Worm (Caenorhabditis elegans) whole organism, mixed stage, embryonic: ENCODE results near the gene F26A1.7.

ENCODE experiments used
- M03D4.4 ChIP-seq: sonication (generic microtip); optimal IDR thresholded peaks from 2 replicates; lab custom pipeline; 2017; ENCODE audit warnings: mild to moderate bottlenecking, missing genetic modification characterization, missing compliant biosample characterization
- bed-3 ChIP-seq: fragments of 200-800 bp; sonication (Bioruptor generic); optimal IDR thresholded peaks from 3 replicates; lab custom pipeline; 2018; ENCODE audit warnings: mild to moderate bottlenecking, missing genetic modification characterization, moderate library complexity, missing compliant biosample characterization
- blmp-1 ChIP-seq: fragments of 150-350 bp; optimal IDR thresholded peaks from 2 replicates; lab custom pipeline; 2014; ENCODE audit warnings: missing biosample characterization, missing genetic modification characterization
- ceh-39 ChIP-seq: fragments of 150-350 bp; optimal IDR thresholded peaks from 2 replicates; lab custom pipeline; 2014; ENCODE audit warnings: missing biosample characterization, missing genetic modification characterization
- ceh-43 ChIP-seq: fragments of 200-800 bp; sonication (Bioruptor generic); optimal IDR thresholded peaks from 2 replicates; lab custom pipeline; 2018; ENCODE audit warnings: mild to moderate bottlenecking, missing genetic modification characterization, moderate library complexity, missing compliant biosample characterization
- ceh-83 ChIP-seq: fragments of 200-800 bp; sonication (Bioruptor generic); optimal IDR thresholded peaks from 2 replicates; lab custom pipeline; 2018; ENCODE audit warnings: mild to moderate bottlenecking, missing genetic modification characterization, missing compliant biosample characterization
- ces-1 ChIP-seq: fragments of 150-350 bp; optimal IDR thresholded peaks from 2 replicates; lab custom pipeline; 2014; ENCODE audit warnings: missing biosample characterization, missing genetic modification reagents, missing genetic modification characterization
- cnd-1 ChIP-seq: fragments of 200-800 bp; sonication (Bioruptor generic); optimal IDR thresholded peaks from 2 replicates; lab custom pipeline; 2018; ENCODE audit warnings: mild to moderate bottlenecking, missing genetic modification characterization, missing compliant biosample characterization
- drap-1 ChIP-seq: fragments of 200-800 bp; sonication (Bioruptor generic); optimal IDR thresholded peaks from 3 replicates; lab custom pipeline; 2018; ENCODE audit warnings: mild to moderate bottlenecking, missing genetic modification characterization, missing compliant biosample characterization
- elt-1 ChIP-seq: sonication (generic microtip); optimal IDR thresholded peaks from 2 replicates; lab custom pipeline; 2017; ENCODE audit warnings: missing genetic modification characterization, mild to moderate bottlenecking, missing compliant biosample characterization, antibody characterized with exemption, moderate library complexity, borderline replicate concordance; ENCODE audit not compliant: insufficient read depth
- elt-3 ChIP-seq: fragments of 150-350 bp; optimal IDR thresholded peaks from 2 replicates; lab custom pipeline; 2014; ENCODE audit warnings: missing biosample characterization, missing genetic modification characterization
- flh-1 ChIP-seq: fragments of 200-800 bp; sonication (Bioruptor generic); optimal IDR thresholded peaks from 2 replicates; lab custom pipeline; 2018; ENCODE audit warnings: mild to moderate bottlenecking, missing genetic modification characterization, moderate library complexity, missing compliant biosample characterization
- ham-2 ChIP-seq: fragments of 200-800 bp; sonication (Bioruptor generic); optimal IDR thresholded peaks from 2 replicates; lab custom pipeline; 2018; ENCODE audit warnings: mild to moderate bottlenecking, missing genetic modification characterization, missing compliant biosample characterization
- lin-32 ChIP-seq: fragments of 200-800 bp; sonication (Bioruptor generic); optimal IDR thresholded peaks from 2 replicates; lab custom pipeline; 2018; ENCODE audit warnings: mild to moderate bottlenecking, missing genetic modification characterization, missing compliant biosample characterization
- lsy-2 ChIP-seq: fragments of 150-350 bp; optimal IDR thresholded peaks from 2 replicates; lab custom pipeline; 2014; ENCODE audit warnings: missing biosample characterization, missing genetic modification characterization
- mab-5 ChIP-seq: fragments of 150-350 bp; optimal IDR thresholded peaks from 2 replicates; lab custom pipeline; 2014; ENCODE audit warnings: missing biosample characterization, missing genetic modification characterization
- mep-1 ChIP-seq: fragments of 150-350 bp; optimal IDR thresholded peaks from 2 replicates; lab custom pipeline; 2017; ENCODE audit warnings: missing biosample characterization, missing genetic modification reagents, missing genetic modification characterization, inconsistent platforms
- mls-2 ChIP-seq: sonication (generic microtip); optimal IDR thresholded peaks from 2 replicates; lab custom pipeline; 2016; ENCODE audit warnings: mild to moderate bottlenecking, missing genetic modification characterization, moderate library complexity, missing compliant biosample characterization
- nhr-12 ChIP-seq: fragments of 150-350 bp; optimal IDR thresholded peaks from 2 replicates; lab custom pipeline; 2014; ENCODE audit warnings: missing biosample characterization, missing genetic modification characterization
- nhr-2 ChIP-seq: fragments of 150-350 bp; optimal IDR thresholded peaks from 2 replicates; lab custom pipeline; 2014; ENCODE audit warnings: missing biosample characterization, missing genetic modification characterization
- nhr-237 ChIP-seq: fragments of 150-350 bp; optimal IDR thresholded peaks from 2 replicates; lab custom pipeline; 2014; ENCODE audit warnings: missing biosample characterization, missing genetic modification characterization
- nhr-28 ChIP-seq: fragments of 150-350 bp; optimal IDR thresholded peaks from 2 replicates; lab custom pipeline; 2014; ENCODE audit warnings: missing biosample characterization, missing genetic modification characterization
- nhr-76 ChIP-seq: sonication (generic microtip); optimal IDR thresholded peaks from 2 replicates; lab custom pipeline; 2017; ENCODE audit warnings: missing biosample characterization, missing genetic modification characterization
- pha-4 ChIP-seq: fragments of 150-350 bp; optimal IDR thresholded peaks from 2 replicates; lab custom pipeline; 2018; ENCODE audit warnings: missing biosample characterization, missing genetic modification reagents, missing genetic modification characterization
- sptf-1 ChIP-seq: sonication (generic microtip); optimal IDR thresholded peaks from 2 replicates; lab custom pipeline; 2017; ENCODE audit warnings: mild to moderate bottlenecking, missing genetic modification characterization, moderate library complexity, missing compliant biosample characterization
- tbx-8 ChIP-seq: fragments of 200-800 bp; sonication (Bioruptor generic); optimal IDR thresholded peaks from 2 replicates; lab custom pipeline; 2018; ENCODE audit warnings: mild to moderate bottlenecking, missing genetic modification characterization, moderate library complexity, missing compliant biosample characterization
- unc-120 ChIP-seq: sonication (generic microtip); optimal IDR thresholded peaks from 2 replicates; lab custom pipeline; 2017; ENCODE audit warnings: missing genetic modification characterization, missing compliant biosample characterization; ENCODE audit not compliant: poor library complexity, severe bottlenecking
- unc-39 ChIP-seq: fragments of 150-350 bp; optimal IDR thresholded peaks from 2 replicates; lab custom pipeline; 2014; ENCODE audit warnings: missing biosample characterization, missing genetic modification characterization
- unc-62 ChIP-seq: fragments of 150-350 bp; optimal IDR thresholded peaks from 2 replicates; lab custom pipeline; 2014; ENCODE audit warnings: missing biosample characterization, missing genetic modification reagents, missing genetic modification characterization
- zip-8 ChIP-seq: fragments of 150-350 bp; optimal IDR thresholded peaks from 2 replicates; lab custom pipeline; 2014; ENCODE audit warnings: missing biosample characterization, missing genetic modification characterization
- ztf-11 ChIP-seq: fragments of 150-350 bp; optimal IDR thresholded peaks from 2 replicates; lab custom pipeline; 2014; ENCODE audit warnings: missing biosample characterization, missing genetic modification characterization

F26A1.7 gene

ce11 chrIII:4850139-4850538, 30.4 kb upstream of the F26A1.7 start, which contains the start of gene F26A1.1:
Gene F26A1.1, plus strand, starts transcription at chrIII:4850507.
- TF ChIP-seq lsy-2 (peak; percentile 52), nhr-12 (no peak), nhr-237 (peak; percentile 19), ces-1 (GFP tag; lab: Kevin White, UChicago) (peak; percentile 5), ham-2 (no peak), mep-1 (peak; percentile 23), pha-4 (peak; percentile 41)

DNA sequence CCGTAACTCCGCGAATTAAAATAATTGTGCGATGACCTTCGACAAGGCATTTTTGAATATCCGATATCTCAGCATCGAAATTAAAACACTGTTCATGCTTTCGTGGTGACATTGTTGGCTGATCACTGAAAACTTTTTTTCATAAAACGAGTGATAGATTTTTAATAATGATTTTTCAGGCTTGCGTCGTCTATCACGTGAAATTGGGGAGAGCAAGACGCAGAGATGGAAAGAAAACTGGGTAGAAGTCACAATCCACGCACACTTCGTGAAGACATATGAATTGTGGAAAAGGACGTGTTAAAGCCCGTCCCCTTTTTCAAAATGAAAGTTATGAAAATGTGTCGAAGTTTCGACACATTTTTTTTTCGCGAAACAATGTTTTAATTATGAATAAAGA, 30.0 kb upstream of the F26A1.7 start, which contains the start of gene nonu-1:
Gene nonu-1 (minus strand): TSS at position 169 of the 400 bp plus-strand sequence.
- TF ChIP-seq ceh-83 (GFP tag; lab: Kevin White, UChicago), result no peak
- no peak for TF ChIP-seq ceh-43
- no peak for TF ChIP-seq M03D4.4 (tag; lab: Kevin White, UChicago)
- no peak for TF ChIP-seq elt-3 (tag; lab: Kevin White, UChicago)
- TF ChIP-seq bed-3 (GFP tag; lab: Kevin White, UChicago), result no peak
- TF ChIP-seq nhr-76 (tag; lab: Kevin White, UChicago), result no peak
- TF ChIP-seq flh-1 (GFP tag; lab: Kevin White, UChicago), result no peak
- TF ChIP-seq unc-120 (tag; lab: Kevin White, UChicago), result no peak
- TF ChIP-seq nhr-28 (tag; lab: Kevin White, UChicago), result no peak
- no peak for TF ChIP-seq lin-32
- no peak for TF ChIP-seq pha-4
- no peak for TF ChIP-seq sptf-1 (tag; lab: Kevin White, UChicago)
- TF ChIP-seq tbx-8, result no peak
- no peak for TF ChIP-seq mep-1
- TF ChIP-seq zip-8, result no peak
- no peak for TF ChIP-seq mls-2 (tag; lab: Kevin White, UChicago)
- TF ChIP-seq nhr-12, result no peak
- no peak for TF ChIP-seq cnd-1 (tag; lab: Kevin White, UChicago)

DNA sequence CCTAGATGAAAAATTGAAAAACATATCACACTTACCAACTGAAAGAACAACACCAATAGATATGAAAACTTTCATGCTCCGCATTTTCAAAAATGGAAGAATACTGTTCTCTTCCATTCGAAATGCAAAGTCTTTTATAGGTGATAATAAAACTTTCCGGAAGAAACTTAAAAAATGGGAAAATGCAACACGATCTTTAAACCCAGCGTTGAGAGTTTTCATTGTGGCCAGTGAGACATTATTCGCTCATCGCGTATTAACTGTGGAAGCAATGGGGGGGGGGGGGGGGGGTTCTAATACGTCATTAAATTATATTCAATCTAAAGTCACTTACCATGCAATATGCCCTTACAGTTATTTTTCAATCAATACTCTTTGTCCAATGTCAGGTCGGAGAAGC, 24.6 kb upstream of the F26A1.7 start, which contains the start of the genes clec-157 and fkh-5:
Gene clec-157 (minus strand): TSS at position 101 of the 400 bp plus-strand sequence.
Gene fkh-5 (plus strand): TSS at position 336 of the 400 bp plus-strand sequence.
- TF ChIP-seq nhr-28 (tag; lab: Kevin White, UChicago) (no peak), elt-1 (no peak)

DNA sequence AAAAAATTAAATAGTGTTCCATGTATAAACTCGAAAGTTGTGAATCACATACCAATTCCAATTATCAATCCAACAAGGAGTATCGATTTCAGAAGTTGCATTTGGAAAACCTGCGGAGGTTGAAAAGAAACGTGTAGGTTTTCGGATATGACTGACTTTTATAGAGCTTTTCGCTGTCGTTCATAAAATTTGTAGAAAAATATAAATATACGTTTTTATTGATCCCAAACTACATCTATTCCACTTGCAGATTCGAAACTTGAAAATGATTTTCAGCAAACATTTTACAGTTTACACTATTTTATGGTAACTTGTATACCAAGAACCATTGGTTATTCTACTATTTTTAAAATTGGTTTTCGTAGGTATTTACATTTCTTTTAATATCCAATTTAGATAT, 22.4 kb upstream of the F26A1.7 start, which contains the start of gene clec-156:
Gene clec-156 (minus strand): TSS at position 101 of the 400 bp plus-strand sequence.
- TF ChIP-seq mab-5 (tag; lab: Kevin White, UChicago), result no peak
- no peak for TF ChIP-seq blmp-1
- TF ChIP-seq ceh-39 (tag; lab: Kevin White, UChicago), result no peak
- no peak for TF ChIP-seq ham-2
- no peak for TF ChIP-seq nhr-28 (tag; lab: Kevin White, UChicago)
- TF ChIP-seq unc-62 (GFP tag; lab: Kevin White, UChicago), result no peak
- TF ChIP-seq zip-8, result no peak
- no peak for TF ChIP-seq elt-1
- TF ChIP-seq drap-1, result no peak
- TF ChIP-seq lin-32, result no peak
- no peak for TF ChIP-seq tbx-8
- TF ChIP-seq M03D4.4 (tag; lab: Kevin White, UChicago), result no peak
- no peak for TF ChIP-seq ceh-43
- no peak for TF ChIP-seq flh-1 (GFP tag; lab: Kevin White, UChicago)

DNA sequence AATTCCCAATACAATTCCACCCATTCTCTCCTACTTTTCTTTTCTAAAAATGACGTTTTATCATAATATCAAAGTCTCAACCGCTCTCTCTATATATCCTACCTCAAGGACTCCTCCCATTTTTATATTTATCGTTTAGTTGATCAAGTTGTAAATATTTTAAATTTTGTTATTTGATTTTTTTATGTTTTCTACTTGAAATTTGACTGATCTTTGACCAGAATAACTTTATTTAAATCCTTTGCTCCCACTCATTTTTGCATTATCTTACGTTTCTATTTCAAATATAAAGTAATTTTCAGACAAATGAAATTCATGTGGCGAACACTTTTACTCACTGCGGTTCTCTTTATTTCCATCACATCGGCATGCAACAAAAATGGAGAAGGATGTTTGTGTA, 17.7 kb upstream of the F26A1.7 start, which contains the start of the genes acbp-7 and F26A1.19:
Gene acbp-7 (plus strand): TSS at position 301 of the 400 bp plus-strand sequence.
Gene F26A1.19 (plus strand): TSS at position 303 of the 400 bp plus-strand sequence.
- no peak for TF ChIP-seq blmp-1
- TF ChIP-seq mab-5 (tag; lab: Kevin White, UChicago), result no peak
- TF ChIP-seq nhr-76 (tag; lab: Kevin White, UChicago), result no peak
- no peak for TF ChIP-seq mls-2 (tag; lab: Kevin White, UChicago)
- TF ChIP-seq cnd-1 (tag; lab: Kevin White, UChicago), result no peak
- TF ChIP-seq lsy-2, result no peak
- no peak for TF ChIP-seq zip-8
- no peak for TF ChIP-seq elt-3 (tag; lab: Kevin White, UChicago)
- no peak for TF ChIP-seq bed-3 (GFP tag; lab: Kevin White, UChicago)
- no peak for TF ChIP-seq lin-32
- no peak for TF ChIP-seq flh-1 (GFP tag; lab: Kevin White, UChicago)

DNA sequence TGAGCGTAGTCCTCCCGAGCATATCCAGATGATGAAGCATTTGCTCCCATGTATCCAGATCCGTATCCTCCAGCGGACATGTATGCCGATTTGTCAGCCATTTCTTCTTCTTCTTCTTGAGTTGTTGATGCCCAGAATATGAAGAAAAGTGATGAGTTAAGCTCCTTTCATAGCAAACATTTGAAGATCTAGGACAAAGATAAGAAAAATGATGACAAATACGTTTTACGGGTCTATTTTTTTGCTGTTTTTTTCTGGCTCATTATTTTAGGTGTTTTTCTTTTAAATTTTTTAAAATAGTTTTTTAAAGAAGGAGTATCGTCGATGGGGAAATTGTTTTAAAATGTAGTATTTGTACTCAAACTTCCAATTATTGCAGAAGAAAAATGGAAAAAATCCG, 10.5 kb upstream of the F26A1.7 start, which contains the start of gene nspd-9:
Gene nspd-9 (minus strand): TSS at position 101 of the 400 bp plus-strand sequence.
- TF ChIP-seq elt-3 (tag; lab: Kevin White, UChicago) (no peak), lin-32 (no peak), ceh-43 (no peak), cnd-1 (tag; lab: Kevin White, UChicago) (no peak), unc-39 (tag; lab: Kevin White, UChicago) (no peak), bed-3 (GFP tag; lab: Kevin White, UChicago) (no peak), blmp-1 (no peak), M03D4.4 (tag; lab: Kevin White, UChicago) (no peak), drap-1 (no peak), mls-2 (tag; lab: Kevin White, UChicago) (no peak), ztf-11 (tag; lab: Kevin White, UChicago) (no peak), tbx-8 (no peak), ces-1 (GFP tag; lab: Kevin White, UChicago) (no peak), nhr-2 (tag; lab: Kevin White, UChicago) (no peak)
